Worm (Caenorhabditis elegans): ENCODE results near the gene nlp-80.

Gene nlp-80

DNA sequence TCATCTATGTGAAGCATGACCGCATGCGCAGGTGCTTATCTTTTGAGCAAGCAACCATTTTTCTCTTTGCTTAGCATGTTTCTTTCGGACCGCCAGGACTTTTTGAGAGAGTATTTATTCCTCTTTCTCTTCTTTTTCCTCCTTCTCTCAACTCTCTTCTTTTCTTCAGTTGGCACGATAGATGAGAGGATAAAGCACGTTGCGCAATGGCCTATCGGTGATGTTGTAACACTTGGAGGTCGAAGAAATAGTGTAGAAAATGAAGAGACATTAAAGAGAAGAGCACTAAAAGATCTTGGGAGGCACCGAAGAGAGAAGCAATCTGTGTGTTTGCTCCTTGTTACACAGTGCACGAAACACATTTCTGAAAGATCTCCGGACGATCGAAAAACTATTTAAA is 18.3 kb upstream of the nlp-80 start (continued):
- TF ChIP-seq efl-3 (GFP tag; optimal IDR thresholded peaks at IDR 0.05), result no peak
- TF ChIP-seq ets-5 (GFP tag; IDR thresholded peaks at IDR 0.05), result no peak
- TF ChIP-seq ztf-4 (tag; optimal IDR thresholded peaks at IDR 0.05), result no peak
- TF ChIP-seq blmp-1 (tag; optimal IDR thresholded peaks at IDR 0.05), result no peak

DNA sequence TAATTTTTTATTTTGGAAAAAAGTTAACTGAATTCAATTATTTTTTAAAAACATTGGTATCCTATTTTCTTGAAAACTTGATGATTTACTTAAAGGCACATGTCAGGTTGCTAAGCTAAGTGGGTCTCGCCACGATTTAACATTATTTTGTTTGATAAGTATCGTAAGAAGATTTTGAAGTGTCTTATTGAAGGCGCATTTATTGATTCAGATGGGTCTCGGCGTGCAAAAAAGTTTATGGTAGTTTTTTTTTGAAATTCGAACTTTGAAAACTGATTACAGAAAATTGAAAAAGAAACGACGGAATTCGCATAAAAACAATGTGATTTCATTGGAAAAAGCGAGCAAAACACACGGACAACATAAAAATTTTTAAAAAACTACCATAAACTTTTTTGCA is 17.6 kb upstream of the nlp-80 start:
- TF ChIP-seq nhr-90 (tag; optimal IDR thresholded peaks at IDR 0.05; ENCODE audit: poor library complexity), result no peak
- no peak for TF ChIP-seq ceh-63 (GFP tag; optimal IDR thresholded peaks at IDR 0.05)
- no peak for TF ChIP-seq C16A3.4 (tag; optimal IDR thresholded peaks at IDR 0.05)
- no peak for TF ChIP-seq unc-86 (tag; optimal IDR thresholded peaks at IDR 0.05)
- no peak for TF ChIP-seq lir-3 (tag; optimal IDR thresholded peaks at IDR 0.05; ENCODE audit: poor library complexity)
- TF ChIP-seq hpl-2 (GFP tag; optimal IDR thresholded peaks at IDR 0.05), result no peak
- no peak for TF ChIP-seq aha-1 (tag; optimal IDR thresholded peaks at IDR 0.05)
- TF ChIP-seq sox-4 (tag; optimal IDR thresholded peaks at IDR 0.05), result no peak

DNA sequence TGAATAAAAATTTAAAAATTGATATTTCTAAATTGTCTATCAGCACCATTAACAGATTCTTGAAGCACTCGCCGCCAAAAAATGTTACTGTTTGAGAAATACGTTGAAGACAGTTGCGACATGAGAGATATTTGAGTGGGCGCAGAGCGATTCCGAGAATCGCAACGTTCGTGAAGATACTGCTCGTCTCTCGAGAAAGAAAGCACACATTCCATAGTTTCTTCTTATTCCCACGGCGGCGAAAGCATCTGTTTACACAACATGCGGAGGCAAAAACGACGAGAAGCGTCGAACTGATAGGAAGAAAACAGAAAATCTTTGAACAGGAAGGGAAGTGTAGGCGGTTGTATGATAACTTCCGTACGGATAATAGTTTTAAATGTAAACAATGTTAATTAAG is 17.1 kb upstream of the nlp-80 start:
- peak; percentile 93 for TF ChIP-seq nhr-71 (tag; optimal IDR thresholded peaks at IDR 0.05)
- peak in 1 of 2 experiments; percentile 22 for TF ChIP-seq mdl-1 (tag; optimal IDR thresholded peaks at IDR 0.05)
- TF ChIP-seq fkh-10 (GFP tag; optimal IDR thresholded peaks at IDR 0.05), result no peak
- peak; percentile 25 to 39 for TF ChIP-seq efl-1 (optimal IDR thresholded peaks at IDR 0.05)
- peak in 1 of 2 experiments; percentile 81 for TF ChIP-seq efl-1 (GFP tag; optimal IDR thresholded peaks at IDR 0.05 in 1 of 2)
- no peak for TF ChIP-seq nhr-84 (tag; optimal IDR thresholded peaks at IDR 0.05)
- no peak for TF ChIP-seq egl-13 (tag; optimal IDR thresholded peaks at IDR 0.05)
- TF ChIP-seq ets-5 (GFP tag; IDR thresholded peaks at IDR 0.05), result no peak
- no peak for TF ChIP-seq sox-4 (tag; optimal IDR thresholded peaks at IDR 0.05)
- TF ChIP-seq hlh-4 (tag; optimal IDR thresholded peaks at IDR 0.05), result no peak
- no peak for TF ChIP-seq lin-35 (GFP tag; optimal IDR thresholded peaks at IDR 0.05)
- peak; percentile 67 for TF ChIP-seq dsc-1 (tag; optimal IDR thresholded peaks at IDR 0.05)
- TF ChIP-seq lin-13 (GFP tag; optimal IDR thresholded peaks at IDR 0.05), result peak; percentile 14
- TF ChIP-seq C34B4.2 (tag; optimal IDR thresholded peaks at IDR 0.05), result no peak
- TF ChIP-seq ama-1 (optimal IDR thresholded peaks at IDR 0.05), result peak; percentile 83
- TF ChIP-seq hlh-17 (GFP tag; optimal IDR thresholded peaks at IDR 0.05; ENCODE audit: borderline replicate concordance), result no peak
- peak; percentile 37 for TF ChIP-seq xbp-1 (tag; optimal IDR thresholded peaks at IDR 0.05)
- peak; percentile 71 for TF ChIP-seq sup-37 (GFP tag; optimal IDR thresholded peaks at IDR 0.05)
- TF ChIP-seq unc-98 (GFP tag; IDR thresholded peaks at IDR 0.05), result no peak
- TF ChIP-seq lsy-2 (tag; optimal IDR thresholded peaks at IDR 0.05), result peak; percentile 32 to 44
- TF ChIP-seq efl-3 (GFP tag; optimal IDR thresholded peaks at IDR 0.05), result no peak
- no peak for TF ChIP-seq lin-15B (tag; optimal IDR thresholded peaks at IDR 0.05)
- TF ChIP-seq nhr-76 (tag; optimal IDR thresholded peaks at IDR 0.05), result no peak
- TF ChIP-seq unc-86 (tag; optimal IDR thresholded peaks at IDR 0.05), result no peak
- peak; percentile 49 for TF ChIP-seq irx-1 (tag; optimal IDR thresholded peaks at IDR 0.05)
- no peak for TF ChIP-seq Y116A8C.19 (tag; optimal IDR thresholded peaks at IDR 0.05; ENCODE audit: borderline replicate concordance)
- no peak for TF ChIP-seq vab-15 (tag; optimal IDR thresholded peaks at IDR 0.05)
- no peak for TF ChIP-seq alr-1 (tag; optimal IDR thresholded peaks at IDR 0.05; ENCODE audit: borderline replicate concordance)
- TF ChIP-seq pax-3 (tag; optimal IDR thresholded peaks at IDR 0.05), result no peak
- no peak for TF ChIP-seq elt-2 (tag; optimal IDR thresholded peaks at IDR 0.05)
- TF ChIP-seq aly-2 (tag; optimal IDR thresholded peaks at IDR 0.05), result peak; percentile 96
- peak; percentile 78 for TF ChIP-seq nhr-77 (tag; optimal IDR thresholded peaks at IDR 0.05)
- TF ChIP-seq rnt-1 (tag; optimal IDR thresholded peaks at IDR 0.05), result peak; percentile 88
- TF ChIP-seq jun-1 (tag; optimal IDR thresholded peaks at IDR 0.05), result no peak
- TF ChIP-seq ztf-4 (tag; optimal IDR thresholded peaks at IDR 0.05), result peak; percentile 81
- TF ChIP-seq lir-3 (tag; optimal IDR thresholded peaks at IDR 0.05; ENCODE audit: poor library complexity), result peak; percentile 21
- no peak for TF ChIP-seq skn-1 (tag; optimal IDR thresholded peaks at IDR 0.05)
- TF ChIP-seq aha-1 (tag; optimal IDR thresholded peaks at IDR 0.05), result no peak
- no peak for TF ChIP-seq mef-2 (tag; optimal IDR thresholded peaks at IDR 0.05)
- TF ChIP-seq swsn-7 (tag; optimal IDR thresholded peaks at IDR 0.05), result peak; percentile 68
- no peak for TF ChIP-seq pqm-1 (tag; optimal IDR thresholded peaks at IDR 0.05)
- no peak for TF ChIP-seq nhr-28 (tag; optimal IDR thresholded peaks at IDR 0.05)
- TF ChIP-seq tlp-1 (tag; optimal IDR thresholded peaks at IDR 0.05), result no peak
- TF ChIP-seq hpl-2 (GFP tag; optimal IDR thresholded peaks at IDR 0.05), result no peak
- no peak for TF ChIP-seq nhr-12 (tag; optimal IDR thresholded peaks at IDR 0.05)
- no peak for TF ChIP-seq blmp-1 (tag; optimal IDR thresholded peaks at IDR 0.05)

Measured in whole organism, L1 larva.